Fruit fly (Drosophila melanogaster) whole organism, prepupa: ENCODE measurements around the gene Teh3.

Experiments used
- CG16779 ChIP-seq: fragments of 200-800 bp; sonication (Bioruptor generic); optimal IDR thresholded peaks from 3 replicates; lab custom pipeline; 2017; ENCODE audit warnings: missing biosample characterization, mild to moderate bottlenecking, missing genetic modification characterization
- CG4318 ChIP-seq: fragments of 200-800 bp; sonication (Bioruptor generic); optimal IDR thresholded peaks from 3 replicates; lab custom pipeline; 2017; ENCODE audit warnings: missing biosample characterization, mild to moderate bottlenecking, missing genetic modification characterization
- CG6808 ChIP-seq: fragments of 200-800 bp; sonication (Bioruptor generic); optimal IDR thresholded peaks from 3 replicates; lab custom pipeline; 2017; ENCODE audit warnings: missing biosample characterization, missing genetic modification characterization, mild to moderate bottlenecking, moderate library complexity, missing genetic modification reagents
- Ets21C ChIP-seq: fragments of 200-800 bp; sonication (Bioruptor generic); optimal IDR thresholded peaks from 3 replicates; lab custom pipeline; 2016; ENCODE audit warnings: missing biosample characterization, missing genetic modification characterization
- Gug ChIP-seq: fragments of 200-800 bp; sonication (Bioruptor generic); IDR thresholded peaks from 2 replicates; pipeline ENCODE4 v1.3.6; 2022; ENCODE audit warnings: missing biosample characterization, missing genetic modification characterization
- Lpt ChIP-seq: fragments of 200-800 bp; sonication (Bioruptor generic); optimal IDR thresholded peaks from 3 replicates; lab custom pipeline; 2016; ENCODE audit warnings: missing biosample characterization, missing genetic modification characterization
- Sox102F ChIP-seq: fragments of 200-800 bp; sonication (Bioruptor generic); optimal IDR thresholded peaks from 2 replicates; lab custom pipeline; 2016; ENCODE audit warnings: missing biosample characterization, mild to moderate bottlenecking, missing genetic modification characterization
- Sox15 ChIP-seq: fragments of 200-800 bp; sonication (Bioruptor generic); optimal IDR thresholded peaks from 3 replicates; lab custom pipeline; 2016; ENCODE audit warnings: missing biosample characterization, missing genetic modification characterization
- esn ChIP-seq: fragments of 200-800 bp; sonication (Bioruptor generic); optimal IDR thresholded peaks from 2 replicates; lab custom pipeline; 2016; ENCODE audit warnings: missing biosample characterization, mild to moderate bottlenecking, missing genetic modification characterization, moderate library complexity
- fkh ChIP-seq: fragments of 200-800 bp; sonication (Bioruptor generic); optimal IDR thresholded peaks from 3 replicates; lab custom pipeline; 2017; ENCODE audit warnings: missing biosample characterization, mild to moderate bottlenecking, missing genetic modification characterization, moderate library complexity
- vri ChIP-seq: fragments of 200-800 bp; sonication (Bioruptor generic); optimal IDR thresholded peaks from 3 replicates; lab custom pipeline; 2016; ENCODE audit warnings: missing biosample characterization, mild to moderate bottlenecking, missing genetic modification characterization

DNA sequence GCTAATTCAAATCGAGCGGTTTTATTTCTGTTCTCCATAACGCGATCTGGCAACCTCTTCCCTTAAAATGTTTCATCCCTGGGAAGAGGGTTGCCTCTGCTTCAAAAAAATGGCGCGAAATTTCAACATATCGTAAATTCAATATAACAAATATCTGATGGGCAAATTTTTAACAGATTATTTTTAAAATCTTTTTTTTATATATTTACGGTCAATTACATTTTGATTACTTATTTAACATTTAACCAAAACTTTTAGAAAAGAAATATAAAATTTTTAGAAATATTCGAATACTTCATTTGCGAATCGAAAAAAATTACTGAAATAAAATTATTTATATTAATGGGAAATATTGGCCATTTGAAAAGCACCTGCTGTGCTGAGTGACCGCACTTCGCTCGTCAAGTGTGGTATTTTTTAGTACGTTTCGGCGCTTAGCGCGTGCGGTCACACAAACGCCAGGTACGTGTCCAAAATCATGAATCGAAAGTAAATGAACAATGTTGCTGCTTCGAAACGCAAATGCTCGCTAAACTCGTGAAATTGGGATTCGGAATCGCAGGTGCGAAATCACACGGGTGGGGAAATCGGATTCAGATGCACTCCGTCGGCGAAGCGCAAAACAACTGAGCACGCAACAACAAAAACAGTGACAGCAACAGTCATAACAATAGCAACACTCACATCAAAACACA lies 14.4 kb downstream of the Teh3 start, which contains the start of gene Ero1L:
- TF ChIP-seq fkh (GFP tag; lab: Kevin White, UChicago) (no peak), CG6808 (no peak), CG4318 (GFP tag; lab: Kevin White, UChicago) (no peak), Sox15 (GFP tag; lab: Kevin White, UChicago) (no peak), Lpt (no peak), esn (GFP tag; lab: Kevin White, UChicago) (peak; percentile 37), CG16779 (no peak), Ets21C (GFP tag; lab: Kevin White, UChicago) (no peak), vri (GFP tag; lab: Kevin White, UChicago) (peak; percentile 25), Gug (GFP tag; lab: Robert Waterston, UW) (0 out of 2 replicates have a peak, but pooled peaks have one; percentile 9), Sox102F (GFP tag; lab: Kevin White, UChicago) (no peak)
